Worm (Caenorhabditis elegans) whole organism, L2 larva: Measurements from ENCODE around the gene cka-2.
A peak's percentile ranks its signal among the peaks of the same experiment; 100 is the strongest.

Source experiments
- C34F6.9 ChIP-seq: fragments of 150-350 bp; optimal IDR thresholded peaks from 2 replicates; lab custom pipeline; 2014; ENCODE audit warnings: missing biosample characterization, missing genetic modification characterization
- F13H6.1 ChIP-seq: sonication (generic microtip); optimal IDR thresholded peaks from 2 replicates; lab custom pipeline; 2016; ENCODE audit warnings: missing genetic modification characterization, missing compliant biosample characterization
- R02D3.7 ChIP-seq: fragments of 150-350 bp; optimal IDR thresholded peaks from 2 replicates; lab custom pipeline; 2014; ENCODE audit warnings: missing biosample characterization, missing genetic modification characterization
- Y55F3AM.14 ChIP-seq: fragments of 200-800 bp; sonication (Bioruptor generic); optimal IDR thresholded peaks from 2 replicates; lab custom pipeline; 2018; ENCODE audit warnings: mild to moderate bottlenecking, missing genetic modification characterization, missing compliant biosample characterization
- ZK546.5 ChIP-seq: sonication (generic microtip); optimal IDR thresholded peaks from 2 replicates; lab custom pipeline; 2017; ENCODE audit warnings: missing biosample characterization, missing genetic modification characterization
- alr-1 ChIP-seq: fragments of 150-350 bp; optimal IDR thresholded peaks from 2 replicates; lab custom pipeline; 2014; ENCODE audit warnings: missing biosample characterization, missing genetic modification characterization
- aly-2 ChIP-seq: fragments of 150-350 bp; optimal IDR thresholded peaks from 2 replicates; lab custom pipeline; 2014; ENCODE audit warnings: missing biosample characterization, missing genetic modification characterization
- ama-1 ChIP-seq: fragments of 150-350 bp; optimal IDR thresholded peaks from 2 replicates; lab custom pipeline; 2018; ENCODE audit warnings: inconsistent platforms
- blmp-1 ChIP-seq: sonication (generic microtip); optimal IDR thresholded peaks from 2 replicates; lab custom pipeline; 2017; ENCODE audit warnings: missing genetic modification characterization, mild to moderate bottlenecking, missing compliant biosample characterization, antibody characterized with exemption, moderate library complexity; ENCODE audit not compliant: insufficient read depth
- ceh-82 ChIP-seq: fragments of 150-350 bp; optimal IDR thresholded peaks from 2 replicates; lab custom pipeline; 2014; ENCODE audit warnings: missing biosample characterization, missing genetic modification characterization
- crh-2 ChIP-seq: sonication (generic microtip); optimal IDR thresholded peaks from 2 replicates; lab custom pipeline; 2017; ENCODE audit warnings: missing biosample characterization, missing genetic modification characterization
- egl-27 ChIP-seq: sonication (generic microtip); optimal IDR thresholded peaks from 3 replicates; lab custom pipeline; 2017; ENCODE audit warnings: missing biosample characterization, missing genetic modification reagents, missing genetic modification characterization
- elt-3 ChIP-seq: sonication (generic microtip); optimal IDR thresholded peaks from 2 replicates; lab custom pipeline; 2017; ENCODE audit warnings: missing biosample characterization, missing genetic modification characterization
- fos-1 ChIP-seq: fragments of 150-350 bp; optimal IDR thresholded peaks from 2 replicates; lab custom pipeline; 2014; ENCODE audit warnings: missing biosample characterization, missing genetic modification characterization
- lin-11 ChIP-seq: fragments of 150-350 bp; sonication (generic microtip); optimal IDR thresholded peaks from 2 replicates; lab custom pipeline; 2014; ENCODE audit warnings: missing biosample characterization, missing genetic modification characterization, inconsistent platforms, mixed read lengths
- lin-39 ChIP-seq: fragments of 150-350 bp; optimal IDR thresholded peaks from 2 replicates; lab custom pipeline; 2014; ENCODE audit warnings: missing biosample characterization, missing genetic modification reagents, missing genetic modification characterization
- lsy-2 ChIP-seq, 2 experiments: fragments of 150-350 bp in 1 of 2; sonication (generic microtip) in 1 of 2; optimal IDR thresholded peaks; 2 replicates each; lab custom pipeline; 2014 to 2017; ENCODE audit warnings: missing biosample characterization in 2 of 2, missing genetic modification characterization in 2 of 2
- mbf-1 ChIP-seq: sonication (generic microtip); optimal IDR thresholded peaks from 2 replicates; lab custom pipeline; 2017; ENCODE audit warnings: missing biosample characterization, missing genetic modification characterization
- mdl-1 ChIP-seq, 2 experiments: fragments of 150-350 bp in 1 of 2; sonication (generic microtip) in 1 of 2; optimal IDR thresholded peaks; 2 replicates each; lab custom pipeline; 2017; ENCODE audit warnings: missing biosample characterization in 2 of 2, missing genetic modification characterization in 2 of 2
- nhr-129 ChIP-seq: fragments of 150-350 bp; optimal IDR thresholded peaks from 2 replicates; lab custom pipeline; 2014; ENCODE audit warnings: missing biosample characterization, missing genetic modification characterization
- nhr-237 ChIP-seq: fragments of 150-350 bp; optimal IDR thresholded peaks from 2 replicates; lab custom pipeline; 2014; ENCODE audit warnings: missing biosample characterization, missing genetic modification characterization
- nhr-25 ChIP-seq: fragments of 150-350 bp; sonication (generic microtip); optimal IDR thresholded peaks from 3 replicates; lab custom pipeline; 2014; ENCODE audit warnings: missing biosample characterization, missing genetic modification characterization
- nhr-77 ChIP-seq: fragments of 150-350 bp; optimal IDR thresholded peaks from 2 replicates; lab custom pipeline; 2014; ENCODE audit warnings: missing biosample characterization, missing genetic modification characterization
- peb-1 ChIP-seq: fragments of 150-350 bp; optimal IDR thresholded peaks from 2 replicates; lab custom pipeline; 2014; ENCODE audit warnings: missing biosample characterization, missing genetic modification characterization
- sem-4 ChIP-seq: fragments of 150-350 bp; optimal IDR thresholded peaks from 2 replicates; lab custom pipeline; 2014; ENCODE audit warnings: missing biosample characterization, missing genetic modification reagents, missing genetic modification characterization
- skn-1 ChIP-seq: sonication (generic microtip); optimal IDR thresholded peaks from 2 replicates; lab custom pipeline; 2017; ENCODE audit warnings: missing biosample characterization, missing genetic modification characterization
- sma-3 ChIP-seq: sonication (generic microtip); optimal IDR thresholded peaks from 2 replicates; lab custom pipeline; 2016; ENCODE audit warnings: missing genetic modification reagents, missing genetic modification characterization, missing compliant biosample characterization
- sma-9 ChIP-seq, 2 experiments: fragments of 150-350 bp in 1 of 2; sonication (generic microtip) in 1 of 2; optimal IDR thresholded peaks; 2 replicates each; lab custom pipeline; 2014 to 2016; ENCODE audit warnings: missing genetic modification characterization in 2 of 2, mild to moderate bottlenecking in 1 of 2, missing biosample characterization in 1 of 2, missing compliant biosample characterization in 1 of 2, missing genetic modification reagents in 1 of 2, moderate library complexity in 1 of 2
- unc-39 ChIP-seq: fragments of 150-350 bp; optimal IDR thresholded peaks from 2 replicates; lab custom pipeline; 2014; ENCODE audit warnings: missing biosample characterization, missing genetic modification characterization
- unc-55 ChIP-seq: fragments of 150-350 bp; sonication (generic microtip); optimal IDR thresholded peaks from 3 replicates; lab custom pipeline; 2014; ENCODE audit warnings: missing biosample characterization, missing genetic modification reagents, missing genetic modification characterization
- unc-62 ChIP-seq: fragments of 150-350 bp; optimal IDR thresholded peaks from 2 replicates; lab custom pipeline; 2014; ENCODE audit warnings: missing biosample characterization, missing genetic modification reagents, missing genetic modification characterization
- ztf-11 ChIP-seq: sonication (generic microtip); optimal IDR thresholded peaks from 2 replicates; lab custom pipeline; 2017; ENCODE audit warnings: missing biosample characterization, missing genetic modification characterization
- ztf-4 ChIP-seq: fragments of 150-350 bp; optimal IDR thresholded peaks from 2 replicates; lab custom pipeline; 2014; ENCODE audit warnings: missing biosample characterization, missing genetic modification characterization

The cka-2 gene

DNA sequence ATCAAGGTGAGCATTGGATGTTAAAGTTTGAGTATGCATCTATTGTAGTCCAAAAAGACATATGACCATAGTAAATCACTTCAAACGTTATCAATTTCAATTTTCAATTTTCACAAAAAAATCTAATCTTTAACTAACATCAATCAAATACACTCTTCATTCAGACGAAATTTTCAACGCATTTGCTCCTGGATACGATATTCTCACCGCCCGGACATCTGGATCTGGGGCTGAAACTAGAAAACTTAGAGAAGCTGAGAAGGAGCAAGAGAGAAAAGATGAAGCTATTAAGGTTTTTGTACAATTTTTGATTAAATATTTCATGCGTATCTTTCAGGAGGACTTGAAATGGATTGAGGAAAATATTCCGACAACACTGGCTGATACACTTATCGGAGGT, 22.1 kb upstream of the cka-2 start:
- TF ChIP-seq C34F6.9 (tag; lab: Kevin White, UChicago), result no peak
- no peak for TF ChIP-seq lin-39
- no peak for TF ChIP-seq skn-1 (tag; lab: Kevin White, UChicago)
- TF ChIP-seq mdl-1 (tag; optimal IDR thresholded peaks at IDR 0.05; lab: Kevin White, UChicago), result no peak
- TF ChIP-seq crh-2 (tag; lab: Kevin White, UChicago), result no peak
- no peak for TF ChIP-seq aly-2
- TF ChIP-seq nhr-237 (tag; lab: Kevin White, UChicago), result no peak
- no peak for TF ChIP-seq egl-27 (tag; lab: Kevin White, UChicago)
- TF ChIP-seq lin-11 (tag; lab: Kevin White, UChicago), result no peak
- TF ChIP-seq ztf-11, result no peak
- TF ChIP-seq nhr-25, result no peak
- no peak for TF ChIP-seq peb-1 (tag; lab: Kevin White, UChicago)

DNA sequence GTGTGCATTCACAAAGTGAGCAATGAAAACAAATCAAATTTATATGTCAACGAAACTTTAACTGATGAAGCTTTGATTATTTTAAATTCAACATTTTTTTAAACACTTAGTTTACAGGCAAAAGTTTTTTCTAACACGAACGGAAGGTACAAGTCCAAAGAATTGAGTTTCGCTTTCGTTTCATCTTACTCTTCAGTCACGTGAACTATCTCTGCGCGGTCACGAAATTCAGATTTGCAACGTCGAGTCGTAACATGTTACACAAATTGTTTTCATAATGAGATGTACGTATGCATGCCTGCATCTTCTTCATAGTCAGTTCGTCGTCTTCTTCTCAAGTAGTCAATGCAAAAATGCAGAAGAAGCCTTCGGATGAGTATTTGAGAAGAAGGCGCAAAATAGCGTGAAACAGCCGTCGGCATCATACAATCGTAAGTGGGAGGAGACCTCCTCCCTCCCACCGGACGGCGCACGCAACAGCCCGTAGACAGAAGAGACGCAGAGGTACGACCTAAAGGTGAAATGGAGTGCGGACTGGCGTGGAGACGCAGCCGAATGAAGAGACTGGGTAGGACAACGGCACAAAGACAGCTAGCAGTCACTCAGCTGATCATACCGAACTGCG, 20.5 kb upstream of the cka-2 start, which contains the start of gene coel-1:
Gene coel-1 (plus strand): TSS at position 381 of the 625 bp plus-strand sequence.
- TF ChIP-seq peb-1 (tag; lab: Kevin White, UChicago) (no peak), Y55F3AM.14 (no peak), sem-4 (tag; lab: Kevin White, UChicago) (peak; percentile 29), ztf-4 (no peak), blmp-1 (tag; lab: Kevin White, UChicago) (peak; percentile 57), lsy-2 (tag; optimal IDR thresholded peaks at IDR 0.05; lab: Kevin White, UChicago) (peak in 1 of 2 experiments; percentile 10), sma-3 (peak; percentile 24), unc-55 (peak; percentile 62), egl-27 (tag; lab: Kevin White, UChicago) (no peak), F13H6.1 (peak; percentile 70), nhr-25 (peak; percentile 64), fos-1 (tag; lab: Kevin White, UChicago) (peak; percentile 43), nhr-129 (tag; lab: Kevin White, UChicago) (peak; percentile 82), crh-2 (tag; lab: Kevin White, UChicago) (peak; percentile 30), sma-9 (GFP tag; optimal IDR thresholded peaks at IDR 0.05; lab: Kevin White, UChicago) (peak; percentile 72), sma-9 (tag; optimal IDR thresholded peaks at IDR 0.05; lab: Kevin White, UChicago) (no peak), ama-1 (peak; percentile 4), ZK546.5 (tag; lab: Kevin White, UChicago) (no peak), R02D3.7 (tag; lab: Kevin White, UChicago) (no peak), C34F6.9 (tag; lab: Kevin White, UChicago) (peak; percentile 67)

DNA sequence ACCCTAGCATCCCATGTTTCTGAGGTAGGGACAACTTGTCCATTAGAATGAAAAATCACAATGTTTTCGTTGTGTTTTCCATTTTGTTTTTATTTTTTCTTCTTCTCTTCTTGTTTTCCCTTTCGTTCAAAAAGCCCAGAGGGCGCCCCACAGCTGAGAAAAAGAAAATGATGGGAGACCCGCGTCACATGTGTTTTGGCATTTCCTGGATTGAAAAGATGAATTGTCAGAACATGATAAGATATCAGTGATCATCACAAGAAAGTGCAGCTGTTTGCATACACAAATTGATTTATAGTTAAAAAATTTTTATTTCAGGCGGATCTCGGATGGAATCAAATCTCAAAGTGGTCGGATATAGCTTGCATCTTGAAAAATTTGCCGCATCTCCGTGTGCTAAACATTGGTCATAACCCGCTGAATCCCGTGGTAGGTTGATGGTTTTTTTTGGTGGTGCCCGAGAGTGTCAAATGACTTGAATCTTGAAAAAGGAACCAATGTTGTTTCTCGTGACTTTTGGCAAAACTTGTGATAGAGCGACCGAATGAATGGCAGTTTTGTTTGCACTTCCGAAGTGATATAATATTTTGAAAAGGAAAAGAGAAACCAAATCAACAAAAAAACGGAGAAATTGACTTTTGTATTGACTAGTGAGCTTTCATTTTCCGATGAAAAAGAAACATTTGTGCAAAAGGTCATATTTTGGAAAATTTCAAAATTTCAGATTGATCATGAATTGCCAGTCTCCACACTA, 19.6 kb upstream of the cka-2 start:
- TF ChIP-seq sma-9 (GFP tag; optimal IDR thresholded peaks at IDR 0.05; lab: Kevin White, UChicago) (peak; percentile 35), sma-9 (tag; optimal IDR thresholded peaks at IDR 0.05; lab: Kevin White, UChicago) (no peak), lin-39 (no peak), lsy-2 (tag; optimal IDR thresholded peaks at IDR 0.05; lab: Kevin White, UChicago) (peak in 1 of 2 experiments; percentile 5), nhr-129 (tag; lab: Kevin White, UChicago) (peak; percentile 53), R02D3.7 (tag; lab: Kevin White, UChicago) (no peak), unc-55 (no peak), unc-62 (GFP tag; lab: Kevin White, UChicago) (no peak), fos-1 (tag; lab: Kevin White, UChicago) (no peak), ama-1 (no peak), F13H6.1 (no peak), elt-3 (no peak)

DNA sequence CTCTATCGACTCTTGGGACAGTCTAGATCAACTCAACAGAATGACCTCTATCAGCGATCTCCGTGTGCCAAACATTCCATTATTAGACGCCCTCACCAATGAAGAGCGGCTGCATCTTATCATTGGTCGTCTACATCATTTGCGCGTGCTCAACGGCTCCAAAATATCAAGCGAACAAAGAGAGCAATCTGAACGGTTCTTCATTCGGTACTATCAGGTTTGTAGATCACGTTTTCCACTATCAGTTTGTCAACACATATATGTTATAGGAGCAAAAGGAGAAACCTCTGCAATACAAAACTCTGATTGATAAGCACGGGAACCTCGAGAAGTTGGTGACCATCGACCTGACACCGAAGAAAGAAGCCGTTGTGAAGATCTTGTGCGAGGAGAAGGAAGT, 17.5 kb upstream of the cka-2 start:
- TF ChIP-seq fos-1 (tag; lab: Kevin White, UChicago) (no peak), mbf-1 (no peak), mdl-1 (tag; optimal IDR thresholded peaks at IDR 0.05; lab: Kevin White, UChicago) (no peak), unc-55 (no peak)

DNA sequence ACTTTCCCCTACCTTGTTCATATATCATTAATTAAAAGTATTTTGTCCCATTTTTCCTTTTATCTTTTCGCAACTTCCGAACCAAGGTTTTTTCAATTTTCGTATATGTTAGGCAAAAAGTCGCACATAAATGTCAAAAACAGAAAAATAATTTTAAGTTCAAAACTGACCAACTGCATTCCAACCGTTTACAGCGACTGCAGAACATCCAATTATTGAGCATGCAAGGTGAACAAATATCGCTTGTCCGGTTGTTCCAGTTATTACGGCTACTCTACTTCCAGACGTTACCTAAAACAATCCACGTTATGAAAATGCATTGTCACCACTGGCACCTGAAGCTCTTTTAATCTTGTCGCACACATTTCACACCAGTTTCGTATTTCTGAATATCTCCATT, 12.3 kb upstream of the cka-2 start, which contains the start of gene C52B9.10:
Gene C52B9.10 (plus strand): TSS at position 301 of the 400 bp plus-strand sequence.
- TF ChIP-seq ceh-82 (no peak), nhr-77 (tag; lab: Kevin White, UChicago) (no peak), R02D3.7 (tag; lab: Kevin White, UChicago) (no peak), unc-39 (tag; lab: Kevin White, UChicago) (no peak), sem-4 (tag; lab: Kevin White, UChicago) (no peak), blmp-1 (tag; lab: Kevin White, UChicago) (no peak), alr-1 (tag; lab: Kevin White, UChicago) (no peak), sma-3 (no peak), F13H6.1 (no peak), nhr-237 (tag; lab: Kevin White, UChicago) (no peak), fos-1 (tag; lab: Kevin White, UChicago) (no peak), mdl-1 (tag; optimal IDR thresholded peaks at IDR 0.05; lab: Kevin White, UChicago) (no peak), aly-2 (no peak)
